Worm (Caenorhabditis elegans) whole organism, midembryonic: ENCODE results near the gene rpl-39.

ENCODE experiments used
- T22C8.4 ChIP-seq: fragments of 200-800 bp; sonication (Bioruptor generic); IDR thresholded peaks from 2 replicates; pipeline ENCODE4 v1.3.6; 2022; ENCODE audit warnings: missing genetic modification characterization, missing compliant biosample characterization
- cog-1 ChIP-seq: sonication (generic microtip); optimal IDR thresholded peaks from 2 replicates; lab custom pipeline; 2016; ENCODE audit warnings: missing genetic modification characterization, missing compliant biosample characterization
- flt-1 ChIP-seq: fragments of 200-800 bp; sonication (Bioruptor generic); IDR thresholded peaks from 2 replicates; pipeline ENCODE4 v1.3.6; 2022; ENCODE audit warnings: missing genetic modification characterization, missing compliant biosample characterization
- klf-2 ChIP-seq: fragments of 200-800 bp; sonication (Bioruptor generic); conservative IDR thresholded peaks from 2 replicates; pipeline ENCODE4 v1.3.6; 2022; ENCODE audit warnings: missing genetic modification reagents, missing genetic modification characterization, missing compliant biosample characterization
- med-1 ChIP-seq: sonication (generic microtip); optimal IDR thresholded peaks from 2 replicates; lab custom pipeline; 2017; ENCODE audit warnings: missing genetic modification characterization, mild to moderate bottlenecking, missing compliant biosample characterization, antibody characterized with exemption, missing genetic modification reagents; ENCODE audit not compliant: insufficient read depth
- ref-1 ChIP-seq: fragments of 200-800 bp; sonication (Bioruptor generic); conservative IDR thresholded peaks from 2 replicates; pipeline ENCODE4 v1.3.6; 2022; ENCODE audit warnings: missing genetic modification reagents, missing genetic modification characterization, missing compliant biosample characterization
- tab-1 ChIP-seq: fragments of 200-800 bp; sonication (Bioruptor generic); IDR thresholded peaks from 2 replicates; pipeline ENCODE4 v1.3.6; 2022; ENCODE audit warnings: missing genetic modification characterization, missing compliant biosample characterization
- ztf-23 ChIP-seq: fragments of 200-800 bp; sonication (Bioruptor generic); IDR thresholded peaks from 2 replicates; pipeline ENCODE4 v1.3.6; 2022; ENCODE audit warnings: missing genetic modification reagents, missing genetic modification characterization, missing compliant biosample characterization
- ztf-29 ChIP-seq: fragments of 200-800 bp; sonication (Bioruptor generic); IDR thresholded peaks from 2 replicates; pipeline ENCODE4 v1.3.6; 2022; ENCODE audit warnings: missing genetic modification reagents, missing genetic modification characterization, missing compliant biosample characterization

rpl-39 gene

DNA sequence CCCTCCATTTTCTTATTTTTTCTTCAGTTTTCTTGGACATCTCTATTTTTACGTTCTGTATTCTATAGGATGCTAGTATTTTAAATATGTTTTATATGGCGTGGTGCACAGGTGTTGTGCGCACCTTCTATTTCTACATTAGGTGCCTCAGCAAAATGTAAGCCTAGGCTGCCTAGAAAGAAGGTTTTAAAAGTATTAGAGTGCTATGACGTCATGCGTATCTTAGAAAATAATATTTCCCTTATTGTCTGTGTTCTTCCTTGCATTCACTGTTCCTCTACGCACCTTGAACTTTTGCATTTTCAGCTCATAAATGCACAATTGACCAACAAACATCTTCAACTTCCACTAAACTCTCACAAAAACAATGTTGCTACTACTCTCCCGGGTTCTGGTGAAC lies 4.9 kb downstream of the rpl-39 start, which contains the start of gene frpr-3:
Gene frpr-3 (plus strand): TSS at position 301 of the 400 bp plus-strand sequence.
- no peak for TF ChIP-seq klf-2 (GFP tag; lab: Robert Waterston, UW)
- no peak for TF ChIP-seq T22C8.4 (GFP tag; lab: Robert Waterston, UW)
- TF ChIP-seq ref-1 (GFP tag; lab: Robert Waterston, UW): no peak
- TF ChIP-seq cog-1 (tag; lab: Kevin White, UChicago): no peak
- TF ChIP-seq tab-1 (GFP tag; lab: Robert Waterston, UW): no peak
- TF ChIP-seq flt-1 (GFP tag; lab: Robert Waterston, UW): no peak
- TF ChIP-seq ztf-23 (GFP tag; lab: Robert Waterston, UW): no peak
- no peak for TF ChIP-seq med-1

- no peak for TF ChIP-seq tab-1 (GFP tag; lab: Robert Waterston, UW)
- no peak for TF ChIP-seq T22C8.4 (GFP tag; lab: Robert Waterston, UW)
- TF ChIP-seq cog-1 (tag; lab: Kevin White, UChicago): no peak
- TF ChIP-seq klf-2 (GFP tag; lab: Robert Waterston, UW): no peak
These were observed 14.0 kb downstream of the rpl-39 start for ce11 chrV:7761906-7762305.

ce11 chrV:7760174-7760573 lies 15.7 kb downstream of the rpl-39 start, which contains the start of gene hint-3:
Gene hint-3, plus strand, starts transcription at chrV:7760474.
- no peak for TF ChIP-seq cog-1 (tag; lab: Kevin White, UChicago)
- TF ChIP-seq ref-1 (GFP tag; lab: Robert Waterston, UW): no peak
- no peak for TF ChIP-seq ztf-29 (GFP tag; lab: Robert Waterston, UW)
- TF ChIP-seq med-1: no peak
- TF ChIP-seq klf-2 (GFP tag; lab: Robert Waterston, UW): no peak
- TF ChIP-seq ztf-23 (GFP tag; lab: Robert Waterston, UW): no peak
- TF ChIP-seq T22C8.4 (GFP tag; lab: Robert Waterston, UW): no peak
- TF ChIP-seq flt-1 (GFP tag; lab: Robert Waterston, UW): no peak
- no peak for TF ChIP-seq tab-1 (GFP tag; lab: Robert Waterston, UW)

ce11 chrV:7759270-7759669 lies 16.6 kb downstream of the rpl-39 start:
- TF ChIP-seq ref-1 (GFP tag; lab: Robert Waterston, UW) (no peak), ztf-29 (GFP tag; lab: Robert Waterston, UW) (no peak), flt-1 (GFP tag; lab: Robert Waterston, UW) (no peak), cog-1 (tag; lab: Kevin White, UChicago) (no peak), tab-1 (GFP tag; lab: Robert Waterston, UW) (no peak)

ce11 chrV:7755991-7756390 lies 19.9 kb downstream of the rpl-39 start:
- TF ChIP-seq med-1: no peak
- no peak for TF ChIP-seq T22C8.4 (GFP tag; lab: Robert Waterston, UW)
- no peak for TF ChIP-seq klf-2 (GFP tag; lab: Robert Waterston, UW)
- TF ChIP-seq ref-1 (GFP tag; lab: Robert Waterston, UW): no peak
- TF ChIP-seq ztf-23 (GFP tag; lab: Robert Waterston, UW): no peak
- no peak for TF ChIP-seq tab-1 (GFP tag; lab: Robert Waterston, UW)
- TF ChIP-seq ztf-29 (GFP tag; lab: Robert Waterston, UW): no peak
- no peak for TF ChIP-seq cog-1 (tag; lab: Kevin White, UChicago)
- TF ChIP-seq flt-1 (GFP tag; lab: Robert Waterston, UW): no peak

DNA sequence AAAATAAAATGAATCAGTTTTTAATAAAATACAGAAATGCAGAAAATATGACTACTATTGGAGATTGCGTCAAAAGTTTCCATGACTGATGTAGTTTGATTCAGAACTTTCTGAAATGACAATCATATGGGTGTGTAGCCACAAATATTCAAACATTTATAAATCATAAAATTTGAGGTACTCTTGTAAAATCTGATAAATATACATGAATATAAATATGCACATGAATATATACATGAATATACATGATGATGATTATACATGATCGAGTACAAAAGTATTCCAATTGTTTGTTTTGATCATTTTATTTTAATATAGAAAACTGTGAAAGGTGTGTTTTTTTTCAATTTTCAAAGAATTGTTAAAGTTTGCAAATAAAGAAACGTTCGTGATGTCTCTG lies 21.3 kb downstream of the rpl-39 start, which contains the start of gene T05B11.4:
Gene T05B11.4 (minus strand): TSS at position 101 of the 400 bp plus-strand sequence.
- TF ChIP-seq ztf-29 (GFP tag; lab: Robert Waterston, UW) (no peak), klf-2 (GFP tag; lab: Robert Waterston, UW) (no peak), ztf-23 (GFP tag; lab: Robert Waterston, UW) (no peak), flt-1 (GFP tag; lab: Robert Waterston, UW) (no peak), tab-1 (GFP tag; lab: Robert Waterston, UW) (no peak), T22C8.4 (GFP tag; lab: Robert Waterston, UW) (no peak), med-1 (no peak), cog-1 (tag; lab: Kevin White, UChicago) (no peak), ref-1 (GFP tag; lab: Robert Waterston, UW) (no peak)

- no peak for TF ChIP-seq ztf-23 (GFP tag; lab: Robert Waterston, UW)
- no peak for TF ChIP-seq ztf-29 (GFP tag; lab: Robert Waterston, UW)
- TF ChIP-seq cog-1 (tag; lab: Kevin White, UChicago): no peak
- TF ChIP-seq med-1: no peak
- no peak for TF ChIP-seq tab-1 (GFP tag; lab: Robert Waterston, UW)
- no peak for TF ChIP-seq klf-2 (GFP tag; lab: Robert Waterston, UW)
- TF ChIP-seq flt-1 (GFP tag; lab: Robert Waterston, UW): no peak
- no peak for TF ChIP-seq ref-1 (GFP tag; lab: Robert Waterston, UW)
- TF ChIP-seq T22C8.4 (GFP tag; lab: Robert Waterston, UW): no peak
These were observed 26.2 kb downstream of the rpl-39 start for ce11 chrV:7749708-7750107.

ce11 chrV:7747987-7748607 lies 27.8 kb downstream of the rpl-39 start:
- TF ChIP-seq ztf-29 (GFP tag; lab: Robert Waterston, UW): no peak
- peak; percentile 31; the same call in 1 of the 2 replicates for TF ChIP-seq flt-1 (GFP tag; lab: Robert Waterston, UW)

ce11 chrV:7747132-7747531 lies 28.7 kb downstream of the rpl-39 start:
- TF ChIP-seq klf-2 (GFP tag; lab: Robert Waterston, UW) (no peak), T22C8.4 (GFP tag; lab: Robert Waterston, UW) (no peak), ztf-29 (GFP tag; lab: Robert Waterston, UW) (no peak), ref-1 (GFP tag; lab: Robert Waterston, UW) (no peak), ztf-23 (GFP tag; lab: Robert Waterston, UW) (no peak), cog-1 (tag; lab: Kevin White, UChicago) (no peak)
